Worm (Caenorhabditis elegans) whole organism, midembryonic: ENCODE measurements around the gene T10D4.19.

ENCODE experiments used
- T22C8.4 ChIP-seq: fragments of 200-800 bp; sonication (Bioruptor generic); IDR thresholded peaks from 2 replicates; pipeline ENCODE4 v1.3.6; 2022; ENCODE audit warnings: missing genetic modification characterization, missing compliant biosample characterization
- flt-1 ChIP-seq: fragments of 200-800 bp; sonication (Bioruptor generic); IDR thresholded peaks from 2 replicates; pipeline ENCODE4 v1.3.6; 2022; ENCODE audit warnings: missing genetic modification characterization, missing compliant biosample characterization
- klf-2 ChIP-seq: fragments of 200-800 bp; sonication (Bioruptor generic); conservative IDR thresholded peaks from 2 replicates; pipeline ENCODE4 v1.3.6; 2022; ENCODE audit warnings: missing genetic modification reagents, missing genetic modification characterization, missing compliant biosample characterization
- ref-1 ChIP-seq: fragments of 200-800 bp; sonication (Bioruptor generic); conservative IDR thresholded peaks from 2 replicates; pipeline ENCODE4 v1.3.6; 2022; ENCODE audit warnings: missing genetic modification reagents, missing genetic modification characterization, missing compliant biosample characterization
- tab-1 ChIP-seq: fragments of 200-800 bp; sonication (Bioruptor generic); IDR thresholded peaks from 2 replicates; pipeline ENCODE4 v1.3.6; 2022; ENCODE audit warnings: missing genetic modification characterization, missing compliant biosample characterization
- ztf-23 ChIP-seq: fragments of 200-800 bp; sonication (Bioruptor generic); IDR thresholded peaks from 2 replicates; pipeline ENCODE4 v1.3.6; 2022; ENCODE audit warnings: missing genetic modification reagents, missing genetic modification characterization, missing compliant biosample characterization
- ztf-29 ChIP-seq: fragments of 200-800 bp; sonication (Bioruptor generic); IDR thresholded peaks from 2 replicates; pipeline ENCODE4 v1.3.6; 2022; ENCODE audit warnings: missing genetic modification reagents, missing genetic modification characterization, missing compliant biosample characterization

ce11 chrII:3126341-3126740 is 25.4 kb upstream of the T10D4.19 start, which contains the start of gene ins-19:
- TF ChIP-seq klf-2: no peak
- TF ChIP-seq tab-1: no peak
- no peak for TF ChIP-seq flt-1 (GFP tag; lab: Robert Waterston, UW)
- no peak for TF ChIP-seq ref-1 (GFP tag; lab: Robert Waterston, UW)
- no peak for TF ChIP-seq ztf-29
- TF ChIP-seq T22C8.4 (GFP tag; lab: Robert Waterston, UW): no peak
- no peak for TF ChIP-seq ztf-23 (GFP tag; lab: Robert Waterston, UW)
